Fruit fly (Drosophila melanogaster) whole organism, embryonic: ENCODE results near the gene CG43389.

Experiments used
- Asciz ChIP-seq: fragments of 200-800 bp; sonication (Bioruptor generic); optimal IDR thresholded peaks from 2 replicates; lab custom pipeline; 2017; ENCODE audit warnings: missing biosample characterization, mild to moderate bottlenecking, missing genetic modification characterization, missing genetic modification reagents
- Atf3 ChIP-seq: fragments of 200-800 bp; sonication (Bioruptor generic); optimal IDR thresholded peaks from 3 replicates; lab custom pipeline; 2016; ENCODE audit warnings: missing biosample characterization, missing genetic modification characterization
- Blimp-1 ChIP-seq: fragments of 200-800 bp; sonication (Bioruptor generic); optimal IDR thresholded peaks from 3 replicates; lab custom pipeline; 2018; ENCODE audit warnings: missing biosample characterization, missing genetic modification characterization, mild to moderate bottlenecking, moderate library complexity, missing genetic modification reagents
- CG11504 ChIP-seq: fragments of 200-800 bp; sonication (Bioruptor generic); optimal IDR thresholded peaks from 3 replicates; lab custom pipeline; 2019; ENCODE audit warnings: missing biosample characterization, mild to moderate bottlenecking, missing genetic modification characterization, moderate library complexity
- CG12391 ChIP-seq: fragments of 200-800 bp; sonication (Bioruptor generic); optimal IDR thresholded peaks from 3 replicates; lab custom pipeline; 2018; ENCODE audit warnings: missing biosample characterization, mild to moderate bottlenecking, missing genetic modification characterization, moderate library complexity
- CG13424 ChIP-seq: fragments of 200-800 bp; sonication (Bioruptor generic); optimal IDR thresholded peaks from 2 replicates; lab custom pipeline; 2019; ENCODE audit warnings: missing biosample characterization, mild to moderate bottlenecking, missing genetic modification characterization, moderate library complexity
- CG13624 ChIP-seq: fragments of 200-800 bp; sonication (Bioruptor generic); optimal IDR thresholded peaks from 2 replicates; lab custom pipeline; 2016; ENCODE audit warnings: missing biosample characterization, missing genetic modification characterization
- CG1529 ChIP-seq: fragments of 200-800 bp; sonication (Bioruptor generic); optimal IDR thresholded peaks from 3 replicates; lab custom pipeline; 2018; ENCODE audit warnings: missing biosample characterization, missing genetic modification characterization
- CG15514 ChIP-seq: fragments of 200-800 bp; sonication (Bioruptor generic); optimal IDR thresholded peaks from 3 replicates; lab custom pipeline; 2017; ENCODE audit warnings: missing biosample characterization, missing genetic modification characterization, mild to moderate bottlenecking, moderate library complexity, missing genetic modification reagents
- CG17829 ChIP-seq: fragments of 200-800 bp; optimal IDR thresholded peaks from 2 replicates; lab custom pipeline; 2019; ENCODE audit warnings: missing biosample characterization, mild to moderate bottlenecking, missing genetic modification characterization, moderate library complexity
- CG18262 ChIP-seq: fragments of 200-800 bp; optimal IDR thresholded peaks from 3 replicates; lab custom pipeline; 2019; ENCODE audit warnings: missing biosample characterization, mild to moderate bottlenecking, missing genetic modification characterization, moderate library complexity
- CG2712 ChIP-seq: fragments of 200-800 bp; optimal IDR thresholded peaks from 3 replicates; lab custom pipeline; 2019; ENCODE audit warnings: missing biosample characterization, mild to moderate bottlenecking, missing genetic modification characterization, moderate library complexity
- CG2875 ChIP-seq: fragments of 200-800 bp; sonication (Bioruptor generic); optimal IDR thresholded peaks from 2 replicates; lab custom pipeline; 2017; ENCODE audit warnings: missing biosample characterization, mild to moderate bottlenecking, missing genetic modification characterization, missing genetic modification reagents
- CG30403 ChIP-seq: fragments of 200-800 bp; sonication (Bioruptor generic); optimal IDR thresholded peaks from 3 replicates; lab custom pipeline; 2016; ENCODE audit warnings: missing biosample characterization, missing genetic modification characterization
- CG6854 ChIP-seq: fragments of 200-800 bp; sonication (Bioruptor generic); optimal IDR thresholded peaks from 3 replicates; lab custom pipeline; 2017; ENCODE audit warnings: missing biosample characterization, mild to moderate bottlenecking, missing genetic modification characterization
- CG8478 ChIP-seq: fragments of >200 bp; optimal IDR thresholded peaks from 2 replicates; lab custom pipeline; 2018
- CTCF ChIP-seq: fragments of 200-800 bp; sonication (Bioruptor generic); optimal IDR thresholded peaks from 2 replicates; lab custom pipeline; 2017; ENCODE audit warnings: missing biosample characterization, mild to moderate bottlenecking, missing genetic modification characterization, moderate library complexity
- Camta ChIP-seq: fragments of 200-800 bp; sonication (Bioruptor generic); optimal IDR thresholded peaks from 2 replicates; lab custom pipeline; 2016; ENCODE audit warnings: missing biosample characterization, missing genetic modification characterization
- Dp ChIP-seq: fragments of 200-800 bp; sonication (Bioruptor generic); optimal IDR thresholded peaks from 2 replicates; lab custom pipeline; 2018; ENCODE audit warnings: missing biosample characterization, mild to moderate bottlenecking, missing genetic modification characterization, moderate library complexity
- Dref ChIP-seq: fragments of 200-800 bp; sonication (Bioruptor generic); IDR thresholded peaks from 2 replicates; pipeline ENCODE4 v1.3.6; 2022; ENCODE audit warnings: missing biosample characterization, missing genetic modification characterization
- E2f2 ChIP-seq: fragments of 200-800 bp; sonication (Bioruptor generic); IDR thresholded peaks from 2 replicates; pipeline ENCODE4 v1.3.6; 2022; ENCODE audit warnings: missing biosample characterization, missing genetic modification characterization
- Ets65A ChIP-seq: fragments of 200-800 bp; sonication (Bioruptor generic); peaks from one replicate; lab custom pipeline; 2016; ENCODE audit warnings: missing biosample characterization, missing genetic modification characterization
- Gug ChIP-seq: fragments of 200-800 bp; sonication (Bioruptor generic); IDR thresholded peaks from 4 replicates; pipeline ENCODE4 v1.3.6; 2022; ENCODE audit warnings: missing biosample characterization, missing genetic modification characterization
- HmgD ChIP-seq: fragments of 200-800 bp; sonication (Bioruptor generic); optimal IDR thresholded peaks from 3 replicates; lab custom pipeline; 2016; ENCODE audit warnings: missing biosample characterization, missing genetic modification characterization
- HmgZ ChIP-seq: fragments of 200-800 bp; sonication (Bioruptor generic); optimal IDR thresholded peaks from 2 replicates; lab custom pipeline; 2018; ENCODE audit warnings: missing biosample characterization, mild to moderate bottlenecking, missing genetic modification characterization
- Hmr ChIP-seq: fragments of 200-800 bp; sonication (Bioruptor generic); optimal IDR thresholded peaks from 3 replicates; lab custom pipeline; 2017; ENCODE audit warnings: mild to moderate bottlenecking, missing biosample characterization, missing genetic modification reagents, missing genetic modification characterization
- Hr51 ChIP-seq, 2 experiments: fragments of 200-800 bp; sonication (Bioruptor generic); optimal IDR thresholded peaks; 2 replicates in 1 of 2; 3 replicates in 1 of 2; lab custom pipeline; 2016 to 2018; ENCODE audit warnings: missing biosample characterization in 2 of 2, missing genetic modification characterization in 2 of 2, mild to moderate bottlenecking in 1 of 2, moderate library complexity in 1 of 2
- Myb ChIP-seq: fragments of 200-800 bp; sonication (Bioruptor generic); optimal IDR thresholded peaks from 2 replicates; lab custom pipeline; 2016; ENCODE audit warnings: missing biosample characterization, missing genetic modification characterization
- Nf-YA ChIP-seq: fragments of 200-800 bp; sonication (Bioruptor generic); IDR thresholded peaks from 2 replicates; pipeline ENCODE4 v1.3.6; 2022; ENCODE audit warnings: missing biosample characterization, missing genetic modification characterization
- Sox102F ChIP-seq: fragments of 200-800 bp; sonication (Bioruptor generic); optimal IDR thresholded peaks from 2 replicates; lab custom pipeline; 2018; ENCODE audit warnings: missing biosample characterization, mild to moderate bottlenecking, missing genetic modification characterization, moderate library complexity
- ap ChIP-seq: fragments of 200-800 bp; sonication (Bioruptor generic); IDR thresholded peaks from 2 replicates; pipeline ENCODE4 v1.3.6; 2022; ENCODE audit warnings: missing biosample characterization, missing genetic modification characterization
- cato ChIP-seq: fragments of 200-800 bp; sonication (Bioruptor generic); optimal IDR thresholded peaks from 2 replicates; lab custom pipeline; 2016; ENCODE audit warnings: missing biosample characterization, missing genetic modification characterization, borderline replicate concordance
- dmrt99B ChIP-seq: fragments of 200-800 bp; sonication (Bioruptor generic); optimal IDR thresholded peaks from 2 replicates; lab custom pipeline; 2018; ENCODE audit warnings: missing biosample characterization, mild to moderate bottlenecking, missing genetic modification characterization, moderate library complexity
- gsb-n ChIP-seq: fragments of 200-800 bp; sonication (Bioruptor generic); optimal IDR thresholded peaks from 3 replicates; lab custom pipeline; 2018; ENCODE audit warnings: missing biosample characterization, mild to moderate bottlenecking, missing genetic modification characterization
- ham ChIP-seq: fragments of 200-800 bp; sonication (Bioruptor generic); IDR thresholded peaks from 2 replicates; pipeline ENCODE4 v1.3.6; 2022; ENCODE audit warnings: missing biosample characterization, missing genetic modification characterization
- knrl ChIP-seq: fragments of 200-800 bp; sonication (Bioruptor generic); IDR thresholded peaks from 3 replicates; pipeline ENCODE4 v1.3.6; 2022; ENCODE audit warnings: missing biosample characterization, missing genetic modification characterization; ENCODE audit not compliant: partially characterized antibody
- lbe ChIP-seq: fragments of 200-800 bp; sonication (Bioruptor generic); optimal IDR thresholded peaks from 2 replicates; lab custom pipeline; 2016; ENCODE audit warnings: missing biosample characterization, mild to moderate bottlenecking, missing genetic modification characterization
- lilli ChIP-seq: fragments of 200-800 bp; sonication (Bioruptor generic); optimal IDR thresholded peaks from 3 replicates; lab custom pipeline; 2016; ENCODE audit warnings: missing biosample characterization, missing genetic modification characterization
- maf-S ChIP-seq: fragments of 200-800 bp; sonication (Bioruptor generic); optimal IDR thresholded peaks from 2 replicates; lab custom pipeline; 2016; ENCODE audit warnings: missing biosample characterization, missing genetic modification characterization
- mam ChIP-seq: fragments of 200-800 bp; sonication (Bioruptor generic); optimal IDR thresholded peaks from 3 replicates; lab custom pipeline; 2016; ENCODE audit warnings: missing biosample characterization, missing genetic modification characterization
- sens ChIP-seq: fragments of 200-800 bp; sonication (Bioruptor generic); peaks from one replicate; lab custom pipeline; 2016; ENCODE audit warnings: missing biosample characterization, missing genetic modification characterization
- slbo ChIP-seq: fragments of 200-800 bp; sonication (Bioruptor generic); IDR thresholded peaks from 2 replicates; pipeline ENCODE4 v1.3.6; 2022; ENCODE audit warnings: missing biosample characterization, missing genetic modification characterization
- tap ChIP-seq: fragments of 200-800 bp; optimal IDR thresholded peaks from 3 replicates; lab custom pipeline; 2019; ENCODE audit warnings: missing biosample characterization, mild to moderate bottlenecking, missing genetic modification characterization, moderate library complexity
- zfh2 ChIP-seq: fragments of 200-800 bp; sonication (Bioruptor generic); optimal IDR thresholded peaks from 2 replicates; lab custom pipeline; 2016; ENCODE audit warnings: missing biosample characterization, missing genetic modification characterization

The CG43389 gene

dm6 chr3L:3251659-3252490 lies 4.1 kb downstream of the CG43389 start (continued):
- no peak for TF ChIP-seq CG6854
- no peak for TF ChIP-seq gsb-n
- peak in 1 of 2 experiments; percentile 8 for TF ChIP-seq Hr51 (GFP tag; optimal IDR thresholded peaks at IDR 0.05; lab: Kevin White, UChicago)
- peak; percentile 50 for TF ChIP-seq HmgZ (tag; lab: Kevin White, UChicago)
- TF ChIP-seq Dref (GFP tag; lab: Robert Waterston, UW): peak; percentile 49
- peak; percentile 2 for TF ChIP-seq Sox102F (GFP tag; lab: Kevin White, UChicago)
- no peak for TF ChIP-seq CG13424 (tag; lab: Kevin White, UChicago)
- peak; percentile 56; the same call in 1 of the 2 replicates for TF ChIP-seq slbo
- TF ChIP-seq mam (GFP tag; lab: Kevin White, UChicago): no peak
- TF ChIP-seq CG17829: no peak
- TF ChIP-seq CG11504: peak; percentile 22
- TF ChIP-seq Hmr: peak; percentile 15
- peak; percentile 94 for TF ChIP-seq Myb
- no peak for TF ChIP-seq CG13624 (GFP tag; lab: Kevin White, UChicago)
- TF ChIP-seq CG18262 (tag; lab: Kevin White, UChicago): no peak
- peak; percentile 30; the same call in 1 of the 3 replicates for TF ChIP-seq knrl (GFP tag; lab: Robert Waterston, UW)
- no peak for TF ChIP-seq Atf3 (GFP tag; lab: Kevin White, UChicago)
- TF ChIP-seq CG8478: no peak
- TF ChIP-seq sens (GFP tag; lab: Kevin White, UChicago): peak; percentile 45
- no peak for TF ChIP-seq Nf-YA
- no peak for TF ChIP-seq cato (GFP tag; lab: Kevin White, UChicago)
- TF ChIP-seq CG1529 (GFP tag; lab: Kevin White, UChicago): no peak
- peak; percentile 27 for TF ChIP-seq CG12391 (tag; lab: Kevin White, UChicago)
- TF ChIP-seq Asciz (GFP tag; lab: Kevin White, UChicago): no peak
- no peak for TF ChIP-seq lilli
- peak; percentile 23 for TF ChIP-seq CG15514
- peak; percentile 27 for TF ChIP-seq Dp (GFP tag; lab: Kevin White, UChicago)
- no peak for TF ChIP-seq ap (GFP tag; lab: Robert Waterston, UW)
- TF ChIP-seq lbe: peak; percentile 60
- peak; percentile 66 for TF ChIP-seq CTCF (GFP tag; lab: Kevin White, UChicago)
- TF ChIP-seq Blimp-1 (GFP tag; lab: Kevin White, UChicago): peak; percentile 19
- no peak for TF ChIP-seq Gug (GFP tag; lab: Robert Waterston, UW)
- TF ChIP-seq E2f2: peak; percentile 41; the same call in 1 of the 2 replicates
- TF ChIP-seq ham: no peak
- TF ChIP-seq CG2712 (tag; lab: Kevin White, UChicago): peak; percentile 22
- TF ChIP-seq HmgD (GFP tag; lab: Kevin White, UChicago): no peak
- no peak for TF ChIP-seq CG2875 (GFP tag; lab: Kevin White, UChicago)
- no peak for TF ChIP-seq Camta (GFP tag; lab: Kevin White, UChicago)
- TF ChIP-seq maf-S (GFP tag; lab: Kevin White, UChicago): no peak
- TF ChIP-seq zfh2 (GFP tag; lab: Kevin White, UChicago): no peak
- no peak for TF ChIP-seq Ets65A (GFP tag; lab: Kevin White, UChicago)
- TF ChIP-seq dmrt99B (tag; lab: Kevin White, UChicago): peak; percentile 0
- no peak for TF ChIP-seq tap (tag; lab: Kevin White, UChicago)
- TF ChIP-seq CG30403 (GFP tag; lab: Kevin White, UChicago): peak; percentile 1
